Worm (Caenorhabditis elegans) whole organism, L2 larva: Measurements from ENCODE around the gene D2096.9.

Experiments used
- C34F6.9 ChIP-seq: fragments of 150-350 bp; optimal IDR thresholded peaks from 2 replicates; lab custom pipeline; 2014; ENCODE audit warnings: missing biosample characterization, missing genetic modification characterization
- F13H6.1 ChIP-seq: sonication (generic microtip); optimal IDR thresholded peaks from 2 replicates; lab custom pipeline; 2016; ENCODE audit warnings: missing genetic modification characterization, missing compliant biosample characterization
- R02D3.7 ChIP-seq: fragments of 150-350 bp; optimal IDR thresholded peaks from 2 replicates; lab custom pipeline; 2014; ENCODE audit warnings: missing biosample characterization, missing genetic modification characterization
- Y55F3AM.14 ChIP-seq: fragments of 200-800 bp; sonication (Bioruptor generic); optimal IDR thresholded peaks from 2 replicates; lab custom pipeline; 2018; ENCODE audit warnings: mild to moderate bottlenecking, missing genetic modification characterization, missing compliant biosample characterization
- ZK546.5 ChIP-seq: sonication (generic microtip); optimal IDR thresholded peaks from 2 replicates; lab custom pipeline; 2017; ENCODE audit warnings: missing biosample characterization, missing genetic modification characterization
- alr-1 ChIP-seq: fragments of 150-350 bp; optimal IDR thresholded peaks from 2 replicates; lab custom pipeline; 2014; ENCODE audit warnings: missing biosample characterization, missing genetic modification characterization
- aly-2 ChIP-seq: fragments of 150-350 bp; optimal IDR thresholded peaks from 2 replicates; lab custom pipeline; 2014; ENCODE audit warnings: missing biosample characterization, missing genetic modification characterization
- ama-1 ChIP-seq: fragments of 150-350 bp; optimal IDR thresholded peaks from 2 replicates; lab custom pipeline; 2018; ENCODE audit warnings: inconsistent platforms
- blmp-1 ChIP-seq: sonication (generic microtip); optimal IDR thresholded peaks from 2 replicates; lab custom pipeline; 2017; ENCODE audit warnings: missing genetic modification characterization, mild to moderate bottlenecking, missing compliant biosample characterization, antibody characterized with exemption, moderate library complexity; ENCODE audit not compliant: insufficient read depth
- egl-27 ChIP-seq: sonication (generic microtip); optimal IDR thresholded peaks from 3 replicates; lab custom pipeline; 2017; ENCODE audit warnings: missing biosample characterization, missing genetic modification reagents, missing genetic modification characterization
- elt-1 ChIP-seq: fragments of 150-350 bp; optimal IDR thresholded peaks from 2 replicates; lab custom pipeline; 2014; ENCODE audit warnings: missing biosample characterization, missing genetic modification characterization
- elt-3 ChIP-seq: sonication (generic microtip); optimal IDR thresholded peaks from 2 replicates; lab custom pipeline; 2017; ENCODE audit warnings: missing biosample characterization, missing genetic modification characterization
- fos-1 ChIP-seq: fragments of 150-350 bp; optimal IDR thresholded peaks from 2 replicates; lab custom pipeline; 2014; ENCODE audit warnings: missing biosample characterization, missing genetic modification characterization
- gmeb-1 ChIP-seq: fragments of 150-350 bp; optimal IDR thresholded peaks from 2 replicates; lab custom pipeline; 2014; ENCODE audit warnings: missing biosample characterization, missing genetic modification characterization
- lin-11 ChIP-seq: fragments of 150-350 bp; sonication (generic microtip); optimal IDR thresholded peaks from 2 replicates; lab custom pipeline; 2014; ENCODE audit warnings: missing biosample characterization, missing genetic modification characterization, inconsistent platforms, mixed read lengths
- lin-13 ChIP-seq: fragments of 150-350 bp; optimal IDR thresholded peaks from 2 replicates; lab custom pipeline; 2014; ENCODE audit warnings: missing biosample characterization, missing genetic modification reagents, missing genetic modification characterization
- mab-5 ChIP-seq: fragments of 150-350 bp; optimal IDR thresholded peaks from 2 replicates; lab custom pipeline; 2014; ENCODE audit warnings: missing biosample characterization, missing genetic modification characterization
- mbf-1 ChIP-seq: sonication (generic microtip); optimal IDR thresholded peaks from 2 replicates; lab custom pipeline; 2017; ENCODE audit warnings: missing biosample characterization, missing genetic modification characterization
- nhr-10 ChIP-seq: sonication (generic microtip); optimal IDR thresholded peaks from 2 replicates; lab custom pipeline; 2017; ENCODE audit warnings: missing biosample characterization, missing genetic modification characterization
- nhr-11 ChIP-seq: fragments of 150-350 bp; optimal IDR thresholded peaks from 2 replicates; lab custom pipeline; 2014; ENCODE audit warnings: missing biosample characterization, missing genetic modification characterization
- nhr-12 ChIP-seq: fragments of 150-350 bp; optimal IDR thresholded peaks from 2 replicates; lab custom pipeline; 2014; ENCODE audit warnings: missing biosample characterization, missing genetic modification characterization
- nhr-129 ChIP-seq: fragments of 150-350 bp; optimal IDR thresholded peaks from 2 replicates; lab custom pipeline; 2014; ENCODE audit warnings: missing biosample characterization, missing genetic modification characterization
- nhr-23 ChIP-seq: fragments of 150-350 bp; optimal IDR thresholded peaks from 2 replicates; lab custom pipeline; 2014; ENCODE audit warnings: missing biosample characterization, missing genetic modification reagents, missing genetic modification characterization
- nhr-237 ChIP-seq: fragments of 150-350 bp; optimal IDR thresholded peaks from 2 replicates; lab custom pipeline; 2014; ENCODE audit warnings: missing biosample characterization, missing genetic modification characterization
- nhr-25 ChIP-seq: fragments of 150-350 bp; sonication (generic microtip); optimal IDR thresholded peaks from 3 replicates; lab custom pipeline; 2014; ENCODE audit warnings: missing biosample characterization, missing genetic modification characterization
- nhr-6 ChIP-seq: fragments of 150-350 bp; optimal IDR thresholded peaks from 2 replicates; lab custom pipeline; 2014; ENCODE audit warnings: missing biosample characterization, missing genetic modification characterization
- nhr-77 ChIP-seq: fragments of 150-350 bp; optimal IDR thresholded peaks from 2 replicates; lab custom pipeline; 2014; ENCODE audit warnings: missing biosample characterization, missing genetic modification characterization
- peb-1 ChIP-seq: fragments of 150-350 bp; optimal IDR thresholded peaks from 2 replicates; lab custom pipeline; 2014; ENCODE audit warnings: missing biosample characterization, missing genetic modification characterization
- sem-4 ChIP-seq: fragments of 150-350 bp; optimal IDR thresholded peaks from 2 replicates; lab custom pipeline; 2014; ENCODE audit warnings: missing biosample characterization, missing genetic modification reagents, missing genetic modification characterization
- skn-1 ChIP-seq: sonication (generic microtip); optimal IDR thresholded peaks from 2 replicates; lab custom pipeline; 2017; ENCODE audit warnings: missing biosample characterization, missing genetic modification characterization
- sma-9 ChIP-seq, 2 experiments: fragments of 150-350 bp in 1 of 2; sonication (generic microtip) in 1 of 2; optimal IDR thresholded peaks; 2 replicates each; lab custom pipeline; 2014 to 2016; ENCODE audit warnings: missing genetic modification characterization in 2 of 2, mild to moderate bottlenecking in 1 of 2, missing biosample characterization in 1 of 2, missing compliant biosample characterization in 1 of 2, missing genetic modification reagents in 1 of 2, moderate library complexity in 1 of 2
- snpc-4 ChIP-seq: fragments of 150-350 bp; optimal IDR thresholded peaks from 2 replicates; lab custom pipeline; 2014; ENCODE audit warnings: missing biosample characterization, missing genetic modification characterization
- unc-39 ChIP-seq: fragments of 150-350 bp; optimal IDR thresholded peaks from 2 replicates; lab custom pipeline; 2014; ENCODE audit warnings: missing biosample characterization, missing genetic modification characterization
- unc-62 ChIP-seq: fragments of 150-350 bp; optimal IDR thresholded peaks from 2 replicates; lab custom pipeline; 2014; ENCODE audit warnings: missing biosample characterization, missing genetic modification reagents, missing genetic modification characterization
- zag-1 ChIP-seq: fragments of 150-350 bp; optimal IDR thresholded peaks from 2 replicates; lab custom pipeline; 2014; ENCODE audit warnings: missing biosample characterization, missing genetic modification characterization
- ztf-1 ChIP-seq: fragments of 200-800 bp; sonication (Bioruptor generic); conservative IDR thresholded peaks from 2 replicates; pipeline ENCODE4 v1.3.6; 2022; ENCODE audit warnings: missing genetic modification characterization, missing compliant biosample characterization
- ztf-11 ChIP-seq: sonication (generic microtip); optimal IDR thresholded peaks from 2 replicates; lab custom pipeline; 2017; ENCODE audit warnings: missing biosample characterization, missing genetic modification characterization
- ztf-4 ChIP-seq: fragments of 150-350 bp; optimal IDR thresholded peaks from 2 replicates; lab custom pipeline; 2014; ENCODE audit warnings: missing biosample characterization, missing genetic modification characterization

Gene D2096.9

DNA sequence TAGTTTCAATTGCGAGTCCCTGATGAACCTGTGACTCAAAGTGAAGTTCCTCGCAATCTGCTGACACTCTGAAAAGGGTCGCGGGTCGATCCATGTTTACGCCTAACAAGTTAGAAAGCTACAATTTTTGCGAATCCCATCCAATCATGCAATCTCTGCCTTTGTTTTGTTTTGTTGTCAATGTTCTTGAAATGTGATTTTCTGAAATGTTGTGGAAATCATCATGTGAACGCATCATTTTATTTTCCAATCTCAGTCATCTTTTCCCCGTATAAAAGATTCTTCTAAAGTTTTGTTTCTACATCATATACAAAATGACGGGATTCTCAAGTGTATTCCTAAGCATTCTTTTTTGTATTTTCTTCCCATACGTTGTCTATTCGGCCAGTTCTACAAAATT, 34.5 kb downstream of the D2096.9 start, which contains the start of gene F17E9.4:
Gene F17E9.4, plus strand, starts transcription at position 301 of the 400 bp plus-strand sequence.
- TF ChIP-seq nhr-237 (tag; lab: Kevin White, UChicago) (no peak), ama-1 (lab: Kevin White, UChicago) (no peak), egl-27 (no peak), elt-3 (tag; lab: Kevin White, UChicago) (no peak)

DNA sequence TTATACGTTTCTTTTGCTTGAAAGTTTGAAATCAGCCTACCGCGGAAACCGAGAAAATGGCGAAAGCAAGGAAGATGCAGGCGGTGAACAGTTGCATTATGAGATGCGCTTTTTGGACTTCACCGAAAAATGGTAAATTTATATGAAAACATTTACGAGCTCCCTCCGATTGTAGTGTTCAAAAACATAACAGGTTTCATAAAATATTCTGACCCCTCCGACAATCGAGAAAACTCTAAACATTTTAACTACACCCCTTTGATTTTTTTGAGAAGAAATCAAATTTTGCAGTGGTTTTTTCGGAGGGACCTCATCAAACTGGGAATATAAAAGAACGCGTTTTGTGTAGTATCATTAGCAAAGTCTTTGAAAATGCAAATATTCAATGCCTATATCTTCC, 35.5 kb downstream of the D2096.9 start, which contains the start of the genes F17E9.18 and F17E9.15:
Gene F17E9.18, minus strand, starts transcription at position 101 of the 400 bp plus-strand sequence.
Gene F17E9.15, plus strand, starts transcription at position 368 of the 400 bp plus-strand sequence.
- TF ChIP-seq elt-3 (tag; lab: Kevin White, UChicago) (no peak), nhr-77 (tag; lab: Kevin White, UChicago) (no peak), sem-4 (tag; lab: Kevin White, UChicago) (no peak), aly-2 (tag; lab: Kevin White, UChicago) (no peak), R02D3.7 (tag; lab: Kevin White, UChicago) (no peak), ZK546.5 (no peak), blmp-1 (tag; lab: Kevin White, UChicago) (no peak), nhr-10 (no peak), nhr-129 (tag; lab: Kevin White, UChicago) (no peak), skn-1 (tag; lab: Kevin White, UChicago) (no peak), snpc-4 (tag; lab: Kevin White, UChicago) (no peak), gmeb-1 (no peak), F13H6.1 (no peak), nhr-6 (no peak), nhr-25 (tag; lab: Kevin White, UChicago) (no peak), nhr-11 (no peak), alr-1 (tag; lab: Kevin White, UChicago) (no peak)

DNA sequence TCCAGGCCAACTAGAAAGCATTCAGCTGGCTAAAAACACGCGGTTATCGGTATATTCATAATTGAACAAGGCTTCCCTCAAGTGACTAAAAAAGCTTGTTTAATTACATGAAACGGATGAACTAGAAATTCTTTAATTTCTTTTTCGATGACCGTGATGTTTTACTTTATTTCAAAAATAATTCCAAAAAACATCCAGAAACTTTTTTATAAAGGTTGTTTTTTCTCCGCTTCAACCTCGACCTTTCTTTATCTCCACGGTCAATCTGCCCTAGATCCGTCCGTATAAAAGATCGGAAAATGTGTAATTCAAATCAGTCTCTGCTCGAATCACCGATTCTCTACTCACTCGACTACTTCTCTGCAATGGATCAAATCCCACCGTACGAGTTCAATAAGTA, 37.1 kb downstream of the D2096.9 start, which contains the start of gene F17E9.5:
Gene F17E9.5, plus strand, starts transcription at position 301 of the 400 bp plus-strand sequence.
- TF ChIP-seq elt-1 (tag; lab: Kevin White, UChicago): no peak
- TF ChIP-seq sem-4 (tag; lab: Kevin White, UChicago): no peak
- TF ChIP-seq sma-9 (GFP tag; optimal IDR thresholded peaks at IDR 0.05; lab: Kevin White, UChicago): no peak
- no peak for TF ChIP-seq sma-9 (tag; optimal IDR thresholded peaks at IDR 0.05; lab: Kevin White, UChicago)
- no peak for TF ChIP-seq unc-39 (tag; lab: Kevin White, UChicago)
- TF ChIP-seq F13H6.1: no peak
- no peak for TF ChIP-seq ama-1 (lab: Kevin White, UChicago)
- TF ChIP-seq nhr-25 (tag; lab: Kevin White, UChicago): no peak
- no peak for TF ChIP-seq nhr-10
- no peak for TF ChIP-seq Y55F3AM.14 (GFP tag; lab: Kevin White, UChicago)
- TF ChIP-seq skn-1 (tag; lab: Kevin White, UChicago): no peak
- no peak for TF ChIP-seq ztf-11 (tag; lab: Kevin White, UChicago)
- no peak for TF ChIP-seq unc-62 (GFP tag; lab: Kevin White, UChicago)

DNA sequence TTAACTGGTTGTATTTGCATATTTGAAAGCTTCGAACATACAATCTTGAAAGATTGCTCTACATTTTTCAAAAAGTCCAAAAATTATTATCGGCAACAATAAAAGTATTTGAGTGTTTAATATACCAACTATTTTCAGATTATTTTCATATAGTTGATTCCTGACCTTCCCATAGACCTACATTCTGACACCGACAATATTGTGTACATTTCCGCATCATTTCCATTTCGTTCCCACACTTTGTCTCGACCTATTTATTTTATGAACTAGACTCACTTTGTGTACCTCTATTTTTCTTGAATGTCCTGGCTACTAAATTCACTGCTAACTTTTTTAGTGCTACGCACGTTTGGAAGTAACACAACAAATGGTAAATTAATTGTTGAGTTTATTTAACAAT, 40.2 kb downstream of the D2096.9 start, which contains the start of gene lgc-5:
Gene lgc-5, plus strand, starts transcription at position 301 of the 400 bp plus-strand sequence.
- TF ChIP-seq fos-1 (tag; lab: Kevin White, UChicago): no peak
- no peak for TF ChIP-seq Y55F3AM.14 (GFP tag; lab: Kevin White, UChicago)
- TF ChIP-seq mab-5 (tag; lab: Kevin White, UChicago): no peak
- TF ChIP-seq nhr-12 (tag; lab: Kevin White, UChicago): no peak
- no peak for TF ChIP-seq peb-1 (tag; lab: Kevin White, UChicago)
- no peak for TF ChIP-seq zag-1 (tag; lab: Kevin White, UChicago)
- TF ChIP-seq nhr-77 (tag; lab: Kevin White, UChicago): no peak
- TF ChIP-seq sem-4 (tag; lab: Kevin White, UChicago): no peak
- no peak for TF ChIP-seq sma-9 (GFP tag; optimal IDR thresholded peaks at IDR 0.05; lab: Kevin White, UChicago)
- TF ChIP-seq sma-9 (tag; optimal IDR thresholded peaks at IDR 0.05; lab: Kevin White, UChicago): no peak
- no peak for TF ChIP-seq unc-39 (tag; lab: Kevin White, UChicago)
- no peak for TF ChIP-seq nhr-237 (tag; lab: Kevin White, UChicago)
- TF ChIP-seq nhr-23: no peak
- no peak for TF ChIP-seq lin-11 (tag; lab: Kevin White, UChicago)

DNA sequence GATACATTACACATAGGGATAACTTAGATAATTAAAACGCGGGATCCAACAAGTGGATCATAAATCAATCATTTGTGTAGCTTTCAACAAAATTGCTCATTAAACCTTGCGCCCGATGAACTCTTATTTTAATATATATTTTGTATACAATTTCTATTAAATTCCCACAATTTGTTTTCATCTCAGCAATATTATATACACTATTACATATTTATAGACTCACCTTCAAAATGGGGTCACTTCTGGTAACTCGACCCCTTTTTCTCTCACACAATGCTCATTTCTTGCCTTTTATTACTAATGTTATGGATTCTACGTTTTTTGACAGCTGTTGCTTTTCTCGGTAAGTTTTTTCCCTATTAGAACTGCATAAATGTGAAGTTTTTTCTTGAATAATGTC, 43.0 kb downstream of the D2096.9 start, which contains the start of gene lgc-6:
Gene lgc-6, plus strand, starts transcription at position 301 of the 400 bp plus-strand sequence.
- TF ChIP-seq lin-13 (GFP tag; lab: Kevin White, UChicago) (no peak), alr-1 (tag; lab: Kevin White, UChicago) (no peak), nhr-77 (tag; lab: Kevin White, UChicago) (no peak), ztf-1 (GFP tag; lab: Robert Waterston, UW) (no peak), sem-4 (tag; lab: Kevin White, UChicago) (no peak), Y55F3AM.14 (GFP tag; lab: Kevin White, UChicago) (no peak), egl-27 (no peak), ztf-4 (tag; lab: Kevin White, UChicago) (no peak), blmp-1 (tag; lab: Kevin White, UChicago) (no peak), elt-1 (tag; lab: Kevin White, UChicago) (no peak), nhr-129 (tag; lab: Kevin White, UChicago) (no peak), mab-5 (tag; lab: Kevin White, UChicago) (no peak), C34F6.9 (no peak), mbf-1 (tag; lab: Kevin White, UChicago) (no peak), aly-2 (tag; lab: Kevin White, UChicago) (no peak)
